Worm (Caenorhabditis elegans) whole organism, young adult: ENCODE measurements around the gene str-57.

Experiments
- B0019.2 ChIP-seq: fragments of 200-800 bp; sonication (Bioruptor generic); conservative IDR thresholded peaks from 2 replicates; pipeline ENCODE4 v1.3.6; 2022; ENCODE audit warnings: missing genetic modification reagents, missing genetic modification characterization, missing compliant biosample characterization
- B0261.1 ChIP-seq: sonication (generic microtip); optimal IDR thresholded peaks from 2 replicates; lab custom pipeline; 2016; ENCODE audit warnings: mild to moderate bottlenecking, missing genetic modification characterization, moderate library complexity, missing compliant biosample characterization
- D2030.7 ChIP-seq: fragments of 200-800 bp; sonication (Bioruptor generic); IDR thresholded peaks from 2 replicates; pipeline ENCODE4 v1.3.6; 2022; ENCODE audit warnings: missing genetic modification reagents, missing genetic modification characterization, missing compliant biosample characterization
- F33H1.4 ChIP-seq: fragments of 200-800 bp; sonication (Bioruptor generic); IDR thresholded peaks from 2 replicates; pipeline ENCODE4 v1.3.6; 2022; ENCODE audit warnings: missing genetic modification reagents, missing genetic modification characterization, missing compliant biosample characterization
- Y53G8AR.9 ChIP-seq: fragments of 200-800 bp; sonication (Bioruptor generic); conservative IDR thresholded peaks from 2 replicates; pipeline ENCODE4 v1.3.6; 2022; ENCODE audit warnings: missing genetic modification reagents, missing genetic modification characterization, missing compliant biosample characterization
- atf-7 ChIP-seq: sonication (generic microtip); optimal IDR thresholded peaks from 2 replicates; lab custom pipeline; 2017; ENCODE audit warnings: mild to moderate bottlenecking, missing genetic modification characterization, missing compliant biosample characterization
- athp-1 ChIP-seq: sonication (generic microtip); optimal IDR thresholded peaks from 2 replicates; lab custom pipeline; 2017; ENCODE audit warnings: mild to moderate bottlenecking, missing genetic modification characterization, missing compliant biosample characterization
- cebp-1 ChIP-seq, 2 experiments: fragments of 200-800 bp in 1 of 2; sonication (Bioruptor generic) in 1 of 2; sonication (generic microtip) in 1 of 2; IDR thresholded peaks in 1 of 2; optimal IDR thresholded peaks in 1 of 2; 2 replicates each; pipeline versions ENCODE4 v1.3.6 to Lab custom; 2017 to 2022; ENCODE audit warnings: missing compliant biosample characterization in 2 of 2, missing genetic modification characterization in 2 of 2, mild to moderate bottlenecking in 1 of 2, missing genetic modification reagents in 1 of 2, moderate library complexity in 1 of 2
- ceh-58 ChIP-seq: fragments of 200-800 bp; sonication (Bioruptor generic); IDR thresholded peaks from 2 replicates; pipeline ENCODE4 v1.3.6; 2022; ENCODE audit warnings: missing genetic modification characterization, missing compliant biosample characterization
- ceh-79 ChIP-seq: sonication (generic microtip); optimal IDR thresholded peaks from 2 replicates; lab custom pipeline; 2017; ENCODE audit warnings: mild to moderate bottlenecking, missing genetic modification characterization, missing compliant biosample characterization
- chd-7 ChIP-seq: sonication (generic microtip); optimal IDR thresholded peaks from 2 replicates; lab custom pipeline; 2016; ENCODE audit warnings: mild to moderate bottlenecking, missing genetic modification characterization, moderate library complexity, missing compliant biosample characterization
- dox-1 ChIP-seq: fragments of 200-800 bp; sonication (Bioruptor generic); IDR thresholded peaks from 2 replicates; pipeline ENCODE4 v1.3.6; 2022; ENCODE audit warnings: missing genetic modification reagents, missing genetic modification characterization, missing compliant biosample characterization
- efl-1 ChIP-seq: fragments of 150-350 bp; optimal IDR thresholded peaks from 2 replicates; lab custom pipeline; 2014; ENCODE audit warnings: missing biosample characterization, missing genetic modification reagents, missing genetic modification characterization
- egl-44 ChIP-seq: fragments of 200-800 bp; sonication (Bioruptor generic); IDR thresholded peaks from 2 replicates; pipeline ENCODE4 v1.3.6; 2022; ENCODE audit warnings: missing genetic modification reagents, missing genetic modification characterization, missing compliant biosample characterization
- egrh-3 ChIP-seq: fragments of 200-800 bp; sonication (Bioruptor generic); IDR thresholded peaks from 2 replicates; pipeline ENCODE4 v1.3.6; 2022; ENCODE audit warnings: missing genetic modification reagents, missing genetic modification characterization, missing compliant biosample characterization
- fkh-3 ChIP-seq: sonication (generic microtip); optimal IDR thresholded peaks from 2 replicates; lab custom pipeline; 2016; ENCODE audit warnings: mild to moderate bottlenecking, missing genetic modification characterization, missing compliant biosample characterization
- him-1 ChIP-seq: sonication (generic microtip); optimal IDR thresholded peaks from 2 replicates; lab custom pipeline; 2016; ENCODE audit warnings: missing genotype, missing genetic modification reagents, missing genetic modification characterization, missing compliant biosample characterization
- hmg-1.2 ChIP-seq: fragments of 200-800 bp; sonication (Bioruptor generic); IDR thresholded peaks from 2 replicates; pipeline ENCODE4 v1.3.6; 2022; ENCODE audit warnings: missing genetic modification reagents, missing genetic modification characterization, missing compliant biosample characterization
- hmg-20 ChIP-seq: fragments of 200-800 bp; sonication (Bioruptor generic); IDR thresholded peaks from 2 replicates; pipeline ENCODE4 v1.3.6; 2022; ENCODE audit warnings: missing genetic modification reagents, missing genetic modification characterization, missing compliant biosample characterization
- madf-10 ChIP-seq: sonication (generic microtip); optimal IDR thresholded peaks from 2 replicates; lab custom pipeline; 2016; ENCODE audit warnings: mild to moderate bottlenecking, missing genetic modification characterization, missing compliant biosample characterization
- madf-6 ChIP-seq: fragments of 200-800 bp; sonication (Bioruptor generic); IDR thresholded peaks from 2 replicates; pipeline ENCODE4 v1.3.6; 2022; ENCODE audit warnings: missing genetic modification reagents, missing genetic modification characterization, missing compliant biosample characterization
- madf-8 ChIP-seq: fragments of 200-800 bp; sonication (Bioruptor generic); conservative IDR thresholded peaks from 2 replicates; pipeline ENCODE4 v1.3.6; 2022; ENCODE audit warnings: missing genetic modification reagents, missing genetic modification characterization, missing compliant biosample characterization
- mcd-1 ChIP-seq: fragments of 200-800 bp; sonication (Bioruptor generic); IDR thresholded peaks from 2 replicates; pipeline ENCODE4 v1.3.6; 2022; ENCODE audit warnings: missing genetic modification reagents, missing genetic modification characterization, missing compliant biosample characterization
- mel-28 ChIP-seq: sonication (generic microtip); optimal IDR thresholded peaks from 2 replicates; lab custom pipeline; 2016; ENCODE audit warnings: borderline replicate concordance, mild to moderate bottlenecking, missing genetic modification characterization, missing compliant biosample characterization
- mes-4 ChIP-seq: sonication (generic microtip); optimal IDR thresholded peaks from 2 replicates; lab custom pipeline; 2016; ENCODE audit warnings: missing genotype, missing genetic modification characterization, missing compliant biosample characterization
- nfyb-1 ChIP-seq: fragments of 200-800 bp; sonication (Bioruptor generic); IDR thresholded peaks from 2 replicates; pipeline ENCODE4 v1.3.6; 2022; ENCODE audit warnings: missing genetic modification reagents, missing genetic modification characterization, missing compliant biosample characterization
- nhr-80 ChIP-seq: sonication (generic microtip); optimal IDR thresholded peaks from 2 replicates; lab custom pipeline; 2016; ENCODE audit warnings: missing genetic modification characterization, missing compliant biosample characterization
- nhr-90 ChIP-seq: sonication (generic microtip); optimal IDR thresholded peaks from 2 replicates; lab custom pipeline; 2016; ENCODE audit warnings: missing genotype, mild to moderate bottlenecking, missing genetic modification characterization, missing compliant biosample characterization
- rec-8 ChIP-seq, 2 experiments: sonication (generic microtip); optimal IDR thresholded peaks; 2 replicates each; lab custom pipeline; 2016; ENCODE audit warnings: mild to moderate bottlenecking in 2 of 2, missing genetic modification characterization in 2 of 2, missing genetic modification reagents in 2 of 2, missing genotype in 2 of 2, missing biosample characterization in 1 of 2, missing compliant biosample characterization in 1 of 2, moderate library complexity in 1 of 2
- repo-1 ChIP-seq: sonication (generic microtip); optimal IDR thresholded peaks from 2 replicates; lab custom pipeline; 2017; ENCODE audit warnings: mild to moderate bottlenecking, missing genetic modification characterization, missing compliant biosample characterization
- xnd-1 ChIP-seq: sonication (generic microtip); optimal IDR thresholded peaks from 2 replicates; lab custom pipeline; 2016; ENCODE audit warnings: missing genotype, missing genetic modification reagents, missing genetic modification characterization, missing compliant biosample characterization
- zim-3 ChIP-seq: sonication (generic microtip); optimal IDR thresholded peaks from 2 replicates; lab custom pipeline; 2017; ENCODE audit warnings: mild to moderate bottlenecking, missing genetic modification characterization, moderate library complexity, missing compliant biosample characterization
- ztf-22 ChIP-seq: fragments of 200-800 bp; sonication (Bioruptor generic); optimal IDR thresholded peaks from 2 replicates; lab custom pipeline; 2018; ENCODE audit warnings: mild to moderate bottlenecking, missing genetic modification characterization, moderate library complexity, missing compliant biosample characterization
- ztf-25 ChIP-seq: fragments of 200-800 bp; sonication (Bioruptor generic); IDR thresholded peaks from 2 replicates; pipeline ENCODE4 v1.3.6; 2022; ENCODE audit warnings: missing genetic modification reagents, missing genetic modification characterization, missing compliant biosample characterization
- ztf-26 ChIP-seq: sonication (generic microtip); optimal IDR thresholded peaks from 2 replicates; lab custom pipeline; 2017; ENCODE audit warnings: missing genetic modification characterization, missing compliant biosample characterization
- ztf-6 ChIP-seq: fragments of 200-800 bp; sonication (Bioruptor generic); IDR thresholded peaks from 2 replicates; pipeline ENCODE4 v1.3.6; 2022; ENCODE audit warnings: missing genetic modification reagents, missing genetic modification characterization, missing compliant biosample characterization

str-57 gene

ce11 chrV:15884698-15885097 lies 14.2 kb downstream of the str-57 start, which contains the start of gene oac-42:
TSS of gene oac-42 (minus strand) at chrV:15884798.
- TF ChIP-seq atf-7 (tag; lab: Kevin White, UChicago) (no peak), repo-1 (tag; lab: Kevin White, UChicago) (no peak), ztf-26 (no peak), madf-8 (no peak), rec-8 (tag; optimal IDR thresholded peaks at IDR 0.05; lab: Kevin White, UChicago) (no peak), athp-1 (tag; lab: Kevin White, UChicago) (no peak), zim-3 (tag; lab: Kevin White, UChicago) (no peak), xnd-1 (no peak), efl-1 (no peak)

ce11 chrV:15885967-15886366 lies 15.5 kb downstream of the str-57 start, which contains the start of gene T06C12.9:
TSS of gene T06C12.9 (minus strand) at chrV:15886067.
- no peak for TF ChIP-seq him-1 (tag; lab: Kevin White, UChicago)
- no peak for TF ChIP-seq mcd-1 (GFP tag; lab: Robert Waterston, UW)
- TF ChIP-seq B0019.2 (GFP tag; lab: Robert Waterston, UW): no peak
- TF ChIP-seq, all 124 proteins: peak for 0

- TF ChIP-seq hmg-20 (GFP tag; lab: Robert Waterston, UW) (no peak), dox-1 (GFP tag; lab: Robert Waterston, UW) (peak; percentile 32; the same call in 1 of the 2 replicates), cebp-1 (GFP tag; IDR thresholded peaks at IDR 0.05; lab: Robert Waterston, UW) (no peak), cebp-1 (tag; optimal IDR thresholded peaks at IDR 0.05; lab: Kevin White, UChicago) (peak; percentile 21), hmg-1.2 (no peak), mes-4 (no peak), egl-44 (0 out of 2 replicates have a peak, but pooled peaks have one; percentile 23), egrh-3 (GFP tag; lab: Robert Waterston, UW) (no peak), ztf-22 (GFP tag; lab: Kevin White, UChicago) (peak; percentile 26), nfyb-1 (GFP tag; lab: Robert Waterston, UW) (peak; percentile 55; the same call in 1 of the 2 replicates), nhr-80 (tag; lab: Kevin White, UChicago) (peak; percentile 72)
- TF ChIP-seq, all 124 proteins: peak for 6
Observed at ce11 chrV:15887708-15888295, 17.3 kb downstream of the str-57 start.

- TF ChIP-seq ztf-6 (no peak), mel-28 (tag; lab: Kevin White, UChicago) (no peak), nhr-90 (tag; lab: Kevin White, UChicago) (no peak), ceh-58 (GFP tag; lab: Robert Waterston, UW) (no peak), F33H1.4 (GFP tag; lab: Robert Waterston, UW) (no peak), hmg-1.2 (no peak), madf-10 (no peak), Y53G8AR.9 (GFP tag; lab: Robert Waterston, UW) (no peak), repo-1 (tag; lab: Kevin White, UChicago) (no peak), B0261.1 (tag; lab: Kevin White, UChicago) (no peak), ztf-25 (no peak), ceh-79 (tag; lab: Kevin White, UChicago) (no peak)
Observed at ce11 chrV:15888751-15889150, 18.3 kb downstream of the str-57 start, which contains the start of gene cgt-1. TSS of gene cgt-1 (minus strand) at chrV:15888851.

- TF ChIP-seq egl-44 (no peak), cebp-1 (GFP tag; IDR thresholded peaks at IDR 0.05; lab: Robert Waterston, UW) (no peak), cebp-1 (tag; optimal IDR thresholded peaks at IDR 0.05; lab: Kevin White, UChicago) (peak; percentile 28), D2030.7 (GFP tag; lab: Robert Waterston, UW) (no peak), nhr-80 (tag; lab: Kevin White, UChicago) (peak; percentile 31), chd-7 (no peak), fkh-3 (tag; lab: Kevin White, UChicago) (no peak), madf-6 (no peak)
Observed at ce11 chrV:15890115-15890514, 19.7 kb downstream of the str-57 start.
